Fruit fly (Drosophila melanogaster) whole organism, pupa: ENCODE measurements around the gene CG43131.

ENCODE experiments used
- CG10348 ChIP-seq: fragments of 200-800 bp; sonication (Bioruptor generic); IDR thresholded peaks from 2 replicates; pipeline ENCODE4 v1.3.6; 2022; ENCODE audit warnings: missing biosample characterization, missing genetic modification characterization
- CG12605 ChIP-seq: fragments of 200-800 bp; sonication (Bioruptor generic); IDR thresholded peaks from 2 replicates; pipeline ENCODE4 v1.3.6; 2022; ENCODE audit warnings: missing biosample characterization, missing genetic modification characterization
- CG13204 ChIP-seq: fragments of 200-800 bp; sonication (Bioruptor generic); optimal IDR thresholded peaks from 2 replicates; lab custom pipeline; 2018; ENCODE audit warnings: missing biosample characterization, mild to moderate bottlenecking, missing genetic modification characterization, moderate library complexity
- CG14655 ChIP-seq: fragments of 200-800 bp; sonication (Bioruptor generic); optimal IDR thresholded peaks from 3 replicates; lab custom pipeline; 2017; ENCODE audit warnings: mild to moderate bottlenecking, missing biosample characterization, missing genetic modification reagents, missing genetic modification characterization
- CG15710 ChIP-seq: fragments of 200-800 bp; sonication (Bioruptor generic); optimal IDR thresholded peaks from 2 replicates; lab custom pipeline; 2018; ENCODE audit warnings: missing biosample characterization, mild to moderate bottlenecking, missing genetic modification characterization, moderate library complexity
- CG17806 ChIP-seq: fragments of 200-800 bp; sonication (Bioruptor generic); optimal IDR thresholded peaks from 2 replicates; lab custom pipeline; 2018; ENCODE audit warnings: missing biosample characterization, mild to moderate bottlenecking, missing genetic modification characterization, moderate library complexity
- CG32121 ChIP-seq: fragments of 200-800 bp; sonication (Bioruptor generic); IDR thresholded peaks from 2 replicates; pipeline ENCODE4 v1.3.6; 2022; ENCODE audit warnings: missing biosample characterization, missing genetic modification characterization
- CG34367 ChIP-seq: fragments of 200-800 bp; sonication (Bioruptor generic); optimal IDR thresholded peaks from 2 replicates; lab custom pipeline; 2018; ENCODE audit warnings: missing biosample characterization, mild to moderate bottlenecking, missing genetic modification characterization
- CG4496 ChIP-seq: fragments of 200-800 bp; sonication (Bioruptor generic); IDR thresholded peaks from 3 replicates; pipeline ENCODE4 v1.3.6; 2022; ENCODE audit warnings: missing biosample characterization, missing genetic modification characterization
- CG8159 ChIP-seq: fragments of 200-800 bp; sonication (Bioruptor generic); optimal IDR thresholded peaks from 3 replicates; lab custom pipeline; 2018; ENCODE audit warnings: missing biosample characterization, mild to moderate bottlenecking, missing genetic modification characterization, moderate library complexity
- CG8301 ChIP-seq: fragments of 200-800 bp; sonication (Bioruptor generic); optimal IDR thresholded peaks from 2 replicates; lab custom pipeline; 2018; ENCODE audit warnings: missing biosample characterization, mild to moderate bottlenecking, missing genetic modification characterization
- CG9948 ChIP-seq: fragments of 200-800 bp; sonication (Bioruptor generic); optimal IDR thresholded peaks from 2 replicates; lab custom pipeline; 2018; ENCODE audit warnings: missing biosample characterization, mild to moderate bottlenecking, missing genetic modification characterization, moderate library complexity
- D1 ChIP-seq: fragments of 200-800 bp; sonication (Bioruptor generic); optimal IDR thresholded peaks from 2 replicates; lab custom pipeline; 2018; ENCODE audit warnings: missing biosample characterization, mild to moderate bottlenecking, missing genetic modification characterization, moderate library complexity
- EcR ChIP-seq: fragments of 200-800 bp; sonication (Bioruptor generic); optimal IDR thresholded peaks from 3 replicates; lab custom pipeline; 2019; ENCODE audit warnings: missing biosample characterization, missing genetic modification characterization, mild to moderate bottlenecking, moderate library complexity, missing genetic modification reagents
- Ets98B ChIP-seq: fragments of 200-800 bp; sonication (Bioruptor generic); IDR thresholded peaks from 2 replicates; pipeline ENCODE4 v1.3.6; 2022; ENCODE audit warnings: missing biosample characterization, missing genetic modification characterization
- Pif1A ChIP-seq: fragments of 200-800 bp; sonication (Bioruptor generic); optimal IDR thresholded peaks from 3 replicates; lab custom pipeline; 2016; ENCODE audit warnings: missing biosample characterization, missing genetic modification characterization
- Pif1B ChIP-seq: fragments of 200-800 bp; sonication (Bioruptor generic); optimal IDR thresholded peaks from 3 replicates; lab custom pipeline; 2016; ENCODE audit warnings: missing biosample characterization, missing genetic modification characterization
- Snoo ChIP-seq: fragments of 200-800 bp; sonication (Bioruptor generic); optimal IDR thresholded peaks from 3 replicates; lab custom pipeline; 2017; ENCODE audit warnings: missing biosample characterization, mild to moderate bottlenecking, missing genetic modification characterization, inconsistent platforms
- fd96Ca ChIP-seq: fragments of 200-800 bp; sonication (Bioruptor generic); IDR thresholded peaks from 3 replicates; pipeline ENCODE4 v1.3.6; 2022; ENCODE audit warnings: missing biosample characterization, missing genetic modification characterization
- gl ChIP-seq: fragments of 200-800 bp; sonication (Bioruptor generic); optimal IDR thresholded peaks from 2 replicates; lab custom pipeline; 2018; ENCODE audit warnings: missing biosample characterization, mild to moderate bottlenecking, missing genetic modification characterization
- rn ChIP-seq: fragments of 200-800 bp; sonication (Bioruptor generic); IDR thresholded peaks from 2 replicates; pipeline ENCODE4 v1.3.6; 2022; ENCODE audit warnings: missing biosample characterization, missing genetic modification characterization

The CG43131 gene

DNA sequence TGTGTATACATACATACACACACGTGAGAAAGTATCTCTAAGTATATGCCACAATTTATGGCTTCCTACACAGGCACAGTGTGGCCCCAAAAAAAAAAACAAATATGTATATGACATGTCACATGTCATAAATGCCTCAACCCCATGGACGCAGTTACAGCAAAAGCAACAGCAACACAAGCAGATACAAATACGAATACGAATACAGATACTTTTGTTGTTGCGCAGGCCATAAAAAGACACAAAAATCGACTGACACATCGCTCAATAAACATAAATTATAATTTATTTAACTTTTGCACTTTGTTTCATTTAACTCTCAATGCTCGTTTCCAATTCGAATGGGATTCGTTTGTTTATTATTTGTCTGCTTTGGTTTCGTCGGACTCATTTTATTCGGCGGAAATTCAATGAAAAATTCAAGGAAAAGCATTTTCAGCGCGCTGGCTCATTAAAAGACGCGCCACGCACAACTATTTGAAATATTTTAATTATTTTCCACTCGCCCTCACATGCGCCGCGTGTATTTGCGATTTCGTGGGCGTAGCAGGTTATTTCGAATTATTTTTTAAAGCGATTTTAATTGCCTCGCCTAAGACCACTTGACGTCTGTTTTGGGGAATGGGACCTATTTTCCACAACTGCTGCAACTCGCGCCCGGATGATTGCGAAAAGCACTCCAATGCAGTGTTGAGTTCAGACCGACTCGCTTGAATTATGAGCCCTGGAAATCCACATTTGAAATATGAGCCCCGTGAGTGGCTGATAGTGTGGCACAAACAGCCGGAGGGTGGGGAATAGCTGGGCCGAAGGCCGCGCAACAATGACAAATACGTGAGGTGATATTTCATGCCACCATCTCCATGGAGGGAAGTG lies 31.9 kb downstream of the CG43131 start:
- TF ChIP-seq CG4496 (GFP tag; lab: Robert Waterston, UW) (0 out of 3 replicates have a peak, but pooled peaks have one; percentile 11), CG9948 (tag; lab: Kevin White, UChicago) (no peak)

- TF ChIP-seq CG14655 (GFP tag; lab: Kevin White, UChicago) (peak; percentile 17), CG4496 (GFP tag; lab: Robert Waterston, UW) (no peak), fd96Ca (GFP tag; lab: Robert Waterston, UW) (0 out of 3 replicates have a peak, but pooled peaks have one; percentile 5), CG13204 (no peak), gl (tag; lab: Kevin White, UChicago) (no peak)
These were observed 32.8 kb downstream of the CG43131 start for dm6 chr3R:5075934-5076834.

- no peak for TF ChIP-seq gl (tag; lab: Kevin White, UChicago)
- TF ChIP-seq CG4496 (GFP tag; lab: Robert Waterston, UW) = 0 out of 3 replicates have a peak, but pooled peaks have one; percentile 32
These were observed 35.2 kb downstream of the CG43131 start for dm6 chr3R:5073809-5074208.

DNA sequence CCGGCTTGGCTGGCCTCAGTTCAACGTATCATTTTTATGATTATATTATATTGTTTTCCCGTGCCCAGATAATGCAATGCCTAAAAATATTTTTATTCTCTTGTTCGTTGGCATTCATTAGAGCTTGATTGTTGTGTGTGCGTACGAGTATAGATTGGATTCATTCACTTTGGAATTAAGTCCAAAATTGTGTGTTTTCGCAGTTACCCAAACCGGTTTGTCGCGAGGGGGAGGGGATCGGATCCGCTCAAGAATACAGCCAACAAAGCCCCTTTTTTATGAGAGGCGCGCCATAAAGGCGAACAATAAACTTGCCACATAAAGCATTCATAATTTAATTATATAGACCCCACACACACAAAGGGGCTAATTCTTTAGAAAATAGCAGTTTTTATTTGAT lies 41.6 kb downstream of the CG43131 start:
- no peak for TF ChIP-seq Snoo (tag; lab: Kevin White, UChicago)
- no peak for TF ChIP-seq CG8301 (tag; lab: Kevin White, UChicago)
- no peak for TF ChIP-seq CG15710 (tag; lab: Kevin White, UChicago)
- no peak for TF ChIP-seq Pif1B (GFP tag; lab: Kevin White, UChicago)
- no peak for TF ChIP-seq CG12605 (GFP tag; lab: Robert Waterston, UW)
- no peak for TF ChIP-seq CG14655 (GFP tag; lab: Kevin White, UChicago)
- TF ChIP-seq CG34367 (tag; lab: Kevin White, UChicago) = no peak
- no peak for TF ChIP-seq rn
- TF ChIP-seq EcR (GFP tag; lab: Kevin White, UChicago) = no peak
- no peak for TF ChIP-seq Ets98B (GFP tag; lab: Robert Waterston, UW)
- no peak for TF ChIP-seq Pif1A (GFP tag; lab: Kevin White, UChicago)
- TF ChIP-seq CG17806 (tag; lab: Kevin White, UChicago) = no peak
- TF ChIP-seq fd96Ca (GFP tag; lab: Robert Waterston, UW) = no peak
- TF ChIP-seq D1 (tag; lab: Kevin White, UChicago) = no peak
- no peak for TF ChIP-seq CG10348 (GFP tag; lab: Robert Waterston, UW)
- no peak for TF ChIP-seq CG32121 (GFP tag; lab: Robert Waterston, UW)
- no peak for TF ChIP-seq CG8159 (tag; lab: Kevin White, UChicago)
- TF ChIP-seq CG4496 (GFP tag; lab: Robert Waterston, UW) = no peak
- TF ChIP-seq gl (tag; lab: Kevin White, UChicago) = no peak
- no peak for TF ChIP-seq CG13204

DNA sequence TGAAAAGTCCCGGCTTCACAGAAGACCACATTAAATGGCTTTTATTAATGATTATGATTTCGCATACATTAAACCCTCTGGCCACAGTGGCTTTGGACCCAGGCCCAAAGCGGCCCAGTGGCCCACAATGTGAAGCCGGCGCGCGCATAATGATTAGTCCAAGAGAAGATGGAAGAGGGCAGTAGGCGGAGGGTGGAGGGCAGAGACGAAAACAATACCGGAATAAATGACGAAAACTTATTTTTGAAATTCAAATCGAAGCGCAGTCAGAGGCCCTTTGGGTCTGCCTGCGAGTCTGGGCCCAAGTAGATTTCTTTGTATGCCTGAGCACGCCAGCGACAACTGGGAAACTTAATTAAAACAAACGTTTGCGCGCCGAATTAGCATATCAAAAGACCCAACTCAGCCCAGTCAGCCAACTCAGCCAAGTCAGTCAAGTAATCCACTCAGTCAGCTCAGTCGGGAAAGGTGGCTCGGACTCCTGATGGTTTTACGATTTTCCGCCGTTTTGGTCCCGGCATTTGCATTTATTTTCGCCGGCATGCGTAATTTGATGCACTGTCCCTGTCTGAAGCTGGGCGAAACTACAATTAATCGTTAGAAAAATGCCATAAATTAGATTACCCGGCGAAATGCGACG lies 42.3 kb downstream of the CG43131 start:
- TF ChIP-seq EcR (GFP tag; lab: Kevin White, UChicago) (no peak), CG12605 (GFP tag; lab: Robert Waterston, UW) (no peak), CG32121 (GFP tag; lab: Robert Waterston, UW) (no peak), CG15710 (tag; lab: Kevin White, UChicago) (no peak), CG13204 (no peak), Pif1B (GFP tag; lab: Kevin White, UChicago) (no peak), Pif1A (GFP tag; lab: Kevin White, UChicago) (no peak), CG4496 (GFP tag; lab: Robert Waterston, UW) (no peak), CG8159 (tag; lab: Kevin White, UChicago) (no peak), Snoo (tag; lab: Kevin White, UChicago) (no peak), Ets98B (GFP tag; lab: Robert Waterston, UW) (no peak), CG17806 (tag; lab: Kevin White, UChicago) (no peak), CG14655 (GFP tag; lab: Kevin White, UChicago) (no peak), gl (tag; lab: Kevin White, UChicago) (no peak), rn (no peak), CG34367 (tag; lab: Kevin White, UChicago) (no peak)
